Worm (Caenorhabditis elegans) whole organism, young adult: ENCODE data around the gene byn-1.

Source experiments
- B0019.2 ChIP-seq: fragments of 200-800 bp; sonication (Bioruptor generic); conservative IDR thresholded peaks from 2 replicates; pipeline ENCODE4 v1.3.6; 2022; ENCODE audit warnings: missing genetic modification reagents, missing genetic modification characterization, missing compliant biosample characterization
- F23B12.7 ChIP-seq: sonication (generic microtip); optimal IDR thresholded peaks from 2 replicates; lab custom pipeline; 2017; ENCODE audit warnings: missing genetic modification characterization, mild to moderate bottlenecking, missing compliant biosample characterization, antibody characterized with exemption, moderate library complexity; ENCODE audit not compliant: insufficient read depth
- F49E8.2 ChIP-seq: sonication (generic microtip); optimal IDR thresholded peaks from 3 replicates; lab custom pipeline; 2017; ENCODE audit warnings: missing genetic modification characterization, mild to moderate bottlenecking, missing compliant biosample characterization, antibody characterized with exemption, moderate library complexity; ENCODE audit not compliant: insufficient read depth
- F55B11.4 ChIP-seq: sonication (generic microtip); optimal IDR thresholded peaks from 2 replicates; lab custom pipeline; 2016; ENCODE audit warnings: missing compliant biosample characterization, missing genetic modification characterization, borderline replicate concordance; ENCODE audit not compliant: insufficient read depth
- K12H6.12 ChIP-seq: fragments of 200-800 bp; sonication (Bioruptor generic); optimal IDR thresholded peaks from 2 replicates; lab custom pipeline; 2018; ENCODE audit warnings: mild to moderate bottlenecking, missing genetic modification characterization, missing compliant biosample characterization
- Y53G8AR.9 ChIP-seq: fragments of 200-800 bp; sonication (Bioruptor generic); conservative IDR thresholded peaks from 2 replicates; pipeline ENCODE4 v1.3.6; 2022; ENCODE audit warnings: missing genetic modification reagents, missing genetic modification characterization, missing compliant biosample characterization
- Y79H2A.3 ChIP-seq: fragments of 200-800 bp; sonication (Bioruptor generic); conservative IDR thresholded peaks from 2 replicates; pipeline ENCODE4 v1.3.6; 2022; ENCODE audit warnings: missing genetic modification reagents, missing genetic modification characterization, missing compliant biosample characterization
- Y95B8A.8 ChIP-seq: fragments of 200-800 bp; sonication (Bioruptor generic); IDR thresholded peaks from 2 replicates; pipeline ENCODE4 v1.3.6; 2022; ENCODE audit warnings: missing genetic modification reagents, missing genetic modification characterization, missing compliant biosample characterization
- ZK185.1 ChIP-seq: sonication (generic microtip); optimal IDR thresholded peaks from 2 replicates; lab custom pipeline; 2016; ENCODE audit warnings: mild to moderate bottlenecking, missing genetic modification characterization, missing compliant biosample characterization; ENCODE audit not compliant: poor library complexity, severe bottlenecking
- athp-1 ChIP-seq: sonication (generic microtip); optimal IDR thresholded peaks from 2 replicates; lab custom pipeline; 2017; ENCODE audit warnings: mild to moderate bottlenecking, missing genetic modification characterization, missing compliant biosample characterization
- attf-6 ChIP-seq: fragments of 200-800 bp; sonication (Bioruptor generic); IDR thresholded peaks from 2 replicates; pipeline ENCODE4 v1.3.6; 2022; ENCODE audit warnings: missing genetic modification reagents, missing genetic modification characterization, missing compliant biosample characterization
- dox-1 ChIP-seq: fragments of 200-800 bp; sonication (Bioruptor generic); IDR thresholded peaks from 2 replicates; pipeline ENCODE4 v1.3.6; 2022; ENCODE audit warnings: missing genetic modification reagents, missing genetic modification characterization, missing compliant biosample characterization
- efl-1 ChIP-seq: fragments of 150-350 bp; optimal IDR thresholded peaks from 2 replicates; lab custom pipeline; 2014; ENCODE audit warnings: missing biosample characterization, missing genetic modification reagents, missing genetic modification characterization
- egrh-3 ChIP-seq: fragments of 200-800 bp; sonication (Bioruptor generic); IDR thresholded peaks from 2 replicates; pipeline ENCODE4 v1.3.6; 2022; ENCODE audit warnings: missing genetic modification reagents, missing genetic modification characterization, missing compliant biosample characterization
- hmg-20 ChIP-seq: fragments of 200-800 bp; sonication (Bioruptor generic); IDR thresholded peaks from 2 replicates; pipeline ENCODE4 v1.3.6; 2022; ENCODE audit warnings: missing genetic modification reagents, missing genetic modification characterization, missing compliant biosample characterization
- hrde-1 ChIP-seq: sonication (generic microtip); optimal IDR thresholded peaks from 2 replicates; lab custom pipeline; 2016; ENCODE audit warnings: missing genetic modification characterization, mild to moderate bottlenecking, missing compliant biosample characterization, moderate library complexity, missing genotype, missing genetic modification reagents, borderline replicate concordance
- hsf-1 ChIP-seq: fragments of 200-800 bp; sonication (Bioruptor generic); IDR thresholded peaks from 2 replicates; pipeline ENCODE4 v1.3.6; 2022; ENCODE audit warnings: missing genetic modification reagents, missing genetic modification characterization, missing compliant biosample characterization
- lin-26 ChIP-seq: fragments of 200-800 bp; sonication (Bioruptor generic); IDR thresholded peaks from 2 replicates; pipeline ENCODE4 v1.3.6; 2022; ENCODE audit warnings: missing genetic modification reagents, missing genetic modification characterization, missing compliant biosample characterization
- lin-35 ChIP-seq, 3 experiments: fragments of 150-350 bp in 2 of 3; sonication (generic microtip) in 1 of 3; optimal IDR thresholded peaks; 2 replicates each; lab custom pipeline; 2014 to 2018; ENCODE audit warnings: missing biosample characterization in 3 of 3, missing genetic modification characterization in 3 of 3, missing genetic modification reagents in 3 of 3
- lsl-1 ChIP-seq: fragments of 200-800 bp; sonication (Bioruptor generic); optimal IDR thresholded peaks from 2 replicates; lab custom pipeline; 2018; ENCODE audit warnings: mild to moderate bottlenecking, missing genetic modification characterization, moderate library complexity, missing compliant biosample characterization
- madf-10 ChIP-seq: sonication (generic microtip); optimal IDR thresholded peaks from 2 replicates; lab custom pipeline; 2016; ENCODE audit warnings: mild to moderate bottlenecking, missing genetic modification characterization, missing compliant biosample characterization
- mcd-1 ChIP-seq: fragments of 200-800 bp; sonication (Bioruptor generic); IDR thresholded peaks from 2 replicates; pipeline ENCODE4 v1.3.6; 2022; ENCODE audit warnings: missing genetic modification reagents, missing genetic modification characterization, missing compliant biosample characterization
- nhr-179 ChIP-seq: sonication (generic microtip); optimal IDR thresholded peaks from 2 replicates; lab custom pipeline; 2016; ENCODE audit warnings: mild to moderate bottlenecking, missing genetic modification characterization, missing compliant biosample characterization
- pbrm-1 ChIP-seq: fragments of 200-800 bp; sonication (Bioruptor generic); IDR thresholded peaks from 2 replicates; pipeline ENCODE4 v1.3.6; 2022; ENCODE audit warnings: missing genetic modification reagents, missing genetic modification characterization, missing compliant biosample characterization
- pha-4 ChIP-seq: fragments of 150-350 bp; sonication (generic microtip); optimal IDR thresholded peaks from 2 replicates; lab custom pipeline; 2014; ENCODE audit warnings: missing biosample characterization, missing genetic modification reagents, missing genetic modification characterization
- rcor-1 ChIP-seq: fragments of 200-800 bp; sonication (Bioruptor generic); IDR thresholded peaks from 2 replicates; pipeline ENCODE4 v1.3.6; 2022; ENCODE audit warnings: missing genetic modification reagents, missing genetic modification characterization, missing compliant biosample characterization
- repo-1 ChIP-seq: sonication (generic microtip); optimal IDR thresholded peaks from 2 replicates; lab custom pipeline; 2017; ENCODE audit warnings: mild to moderate bottlenecking, missing genetic modification characterization, missing compliant biosample characterization
- sdz-38 ChIP-seq: sonication (generic microtip); optimal IDR thresholded peaks from 2 replicates; lab custom pipeline; 2016; ENCODE audit warnings: missing genotype, missing genetic modification characterization, missing compliant biosample characterization
- snpc-1.1 ChIP-seq: sonication (generic microtip); optimal IDR thresholded peaks from 2 replicates; lab custom pipeline; 2017; ENCODE audit warnings: missing genetic modification characterization, mild to moderate bottlenecking, missing compliant biosample characterization, antibody characterized with exemption, moderate library complexity, missing genotype, missing genetic modification reagents; ENCODE audit not compliant: insufficient read depth
- snpc-4 ChIP-seq, 5 experiments: fragments of 150-350 bp in 1 of 5; sonication (generic microtip) in 4 of 5; optimal IDR thresholded peaks; 2 replicates each; lab custom pipeline; 2014 to 2018; ENCODE audit warnings: missing genetic modification characterization in 5 of 5, missing biosample characterization in 3 of 5, antibody characterized with exemption in 2 of 5, mild to moderate bottlenecking in 2 of 5, missing compliant biosample characterization in 2 of 5, missing genotype in 2 of 5, moderate library complexity in 2 of 5, missing genetic modification reagents in 1 of 5
- sptf-2 ChIP-seq: fragments of 200-800 bp; sonication (Bioruptor generic); optimal IDR thresholded peaks from 2 replicates; lab custom pipeline; 2018; ENCODE audit warnings: mild to moderate bottlenecking, missing genetic modification characterization, missing compliant biosample characterization
- tlf-1 ChIP-seq: fragments of 200-800 bp; sonication (Bioruptor generic); optimal IDR thresholded peaks from 2 replicates; lab custom pipeline; 2018; ENCODE audit warnings: mild to moderate bottlenecking, missing genetic modification characterization, missing compliant biosample characterization
- zfh-2 ChIP-seq: fragments of 200-800 bp; sonication (Bioruptor generic); conservative IDR thresholded peaks from 2 replicates; pipeline ENCODE4 v1.3.6; 2022; ENCODE audit warnings: missing genetic modification reagents, missing genetic modification characterization, missing compliant biosample characterization
- zim-3 ChIP-seq: sonication (generic microtip); optimal IDR thresholded peaks from 2 replicates; lab custom pipeline; 2017; ENCODE audit warnings: mild to moderate bottlenecking, missing genetic modification characterization, moderate library complexity, missing compliant biosample characterization

Gene byn-1

DNA sequence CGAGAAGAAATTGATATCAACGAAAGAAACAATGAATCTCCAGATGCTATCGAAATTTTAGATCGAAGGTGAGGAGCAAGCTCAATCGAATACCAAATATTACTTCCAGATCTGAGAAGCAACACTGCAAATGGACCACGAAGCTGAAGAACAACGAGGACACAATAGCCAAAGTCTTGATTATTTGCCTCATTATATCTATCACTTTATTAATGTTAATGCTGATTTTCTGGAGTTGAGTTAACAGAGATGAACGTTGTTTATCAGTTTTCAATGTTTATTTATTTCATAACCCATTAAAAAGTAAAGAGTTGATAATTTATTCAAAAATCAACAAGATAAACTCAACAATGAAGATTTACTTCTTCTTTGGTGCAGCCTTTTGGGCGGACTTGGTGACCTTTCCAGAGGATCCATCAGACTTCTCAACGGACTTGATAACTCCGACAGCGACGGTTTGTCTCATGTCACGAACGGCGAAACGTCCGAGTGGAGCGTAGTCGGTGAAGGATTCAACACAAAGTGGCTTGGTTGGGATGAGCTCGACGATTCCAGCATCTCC lies 38.1 kb downstream of the byn-1 start (continued):
- TF ChIP-seq lin-35 (GFP tag; optimal IDR thresholded peaks at IDR 0.05; lab: Kevin White, UChicago) (peak in 2 of 3 experiments; percentile 48 to 59), sptf-2 (peak; percentile 50), Y53G8AR.9 (GFP tag; lab: Robert Waterston, UW) (peak; percentile 93), lsl-1 (GFP tag; lab: Kevin White, UChicago) (peak; percentile 74), zim-3 (tag; lab: Kevin White, UChicago) (peak; percentile 33), Y79H2A.3 (GFP tag; lab: Robert Waterston, UW) (no peak), attf-6 (peak; percentile 84), mcd-1 (peak; percentile 43; the same call in 1 of the 2 replicates), lin-26 (GFP tag; lab: Robert Waterston, UW) (peak; percentile 81; the same call in 1 of the 2 replicates), rcor-1 (GFP tag; lab: Robert Waterston, UW) (peak; percentile 89), snpc-1.1 (tag; lab: Kevin White, UChicago) (peak; percentile 45), pha-4 (no peak), efl-1 (peak; percentile 31), sdz-38 (tag; lab: Kevin White, UChicago) (no peak), Y95B8A.8 (GFP tag; lab: Robert Waterston, UW) (peak; percentile 79), hrde-1 (tag; lab: Kevin White, UChicago) (peak; percentile 92), hmg-20 (GFP tag; lab: Robert Waterston, UW) (peak; percentile 55; the same call in 1 of the 2 replicates), hsf-1 (GFP tag; lab: Robert Waterston, UW) (peak; percentile 82), F49E8.2 (tag; lab: Kevin White, UChicago) (peak; percentile 97), snpc-4 (GFP tag; optimal IDR thresholded peaks at IDR 0.05; lab: Kevin White, UChicago) (peak; percentile 64), snpc-4 (tag; optimal IDR thresholded peaks at IDR 0.05; lab: Kevin White, UChicago) (peak in 3 of 4 experiments; percentile 57 to 76 (median 74)), B0019.2 (GFP tag; lab: Robert Waterston, UW) (no peak), repo-1 (tag; lab: Kevin White, UChicago) (peak; percentile 85)

DNA sequence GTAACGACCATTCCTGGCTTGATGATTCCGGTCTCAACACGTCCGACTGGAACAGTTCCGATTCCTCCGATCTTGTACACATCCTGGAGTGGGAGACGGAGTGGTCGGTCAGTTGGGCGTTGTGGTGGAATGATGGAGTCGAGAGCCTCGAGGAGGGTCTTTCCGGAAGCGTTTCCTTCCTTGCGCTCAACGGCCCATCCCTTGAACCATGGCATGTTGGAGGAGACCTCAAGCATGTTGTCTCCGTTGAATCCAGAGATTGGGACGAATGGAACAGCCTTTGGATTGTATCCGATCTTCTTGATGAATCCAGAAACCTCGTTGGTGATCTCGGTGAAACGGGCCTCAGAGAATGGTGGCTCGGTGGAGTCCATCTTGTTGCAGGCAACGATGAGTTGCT lies 38.9 kb downstream of the byn-1 start:
- TF ChIP-seq K12H6.12 (tag; lab: Kevin White, UChicago) (no peak), tlf-1 (no peak), ZK185.1 (tag; lab: Kevin White, UChicago) (no peak), madf-10 (tag; lab: Kevin White, UChicago) (no peak), egrh-3 (GFP tag; lab: Robert Waterston, UW) (no peak), pbrm-1 (0 out of 2 replicates have a peak, but pooled peaks have one; percentile 19), F55B11.4 (no peak), snpc-1.1 (tag; lab: Kevin White, UChicago) (no peak), zfh-2 (GFP tag; lab: Robert Waterston, UW) (peak; percentile 67; the same call in 1 of the 2 replicates), dox-1 (GFP tag; lab: Robert Waterston, UW) (peak; percentile 33; the same call in 1 of the 2 replicates), F23B12.7 (tag; lab: Kevin White, UChicago) (no peak), athp-1 (tag; lab: Kevin White, UChicago) (no peak), efl-1 (peak; percentile 10), nhr-179 (tag; lab: Kevin White, UChicago) (no peak)
